Worm (Caenorhabditis elegans) whole organism, mixed stage, embryonic: ENCODE measurements around the gene bbs-8.

ENCODE experiments used
- M03D4.4 ChIP-seq: sonication (generic microtip); optimal IDR thresholded peaks from 2 replicates; lab custom pipeline; 2017; ENCODE audit warnings: mild to moderate bottlenecking, missing genetic modification characterization, missing compliant biosample characterization
- bed-3 ChIP-seq: fragments of 200-800 bp; sonication (Bioruptor generic); optimal IDR thresholded peaks from 3 replicates; lab custom pipeline; 2018; ENCODE audit warnings: mild to moderate bottlenecking, missing genetic modification characterization, moderate library complexity, missing compliant biosample characterization
- blmp-1 ChIP-seq: fragments of 150-350 bp; optimal IDR thresholded peaks from 2 replicates; lab custom pipeline; 2014; ENCODE audit warnings: missing biosample characterization, missing genetic modification characterization
- ceh-39 ChIP-seq: fragments of 150-350 bp; optimal IDR thresholded peaks from 2 replicates; lab custom pipeline; 2014; ENCODE audit warnings: missing biosample characterization, missing genetic modification characterization
- ceh-83 ChIP-seq: fragments of 200-800 bp; sonication (Bioruptor generic); optimal IDR thresholded peaks from 2 replicates; lab custom pipeline; 2018; ENCODE audit warnings: mild to moderate bottlenecking, missing genetic modification characterization, missing compliant biosample characterization
- ces-1 ChIP-seq: fragments of 150-350 bp; optimal IDR thresholded peaks from 2 replicates; lab custom pipeline; 2014; ENCODE audit warnings: missing biosample characterization, missing genetic modification reagents, missing genetic modification characterization
- cnd-1 ChIP-seq: fragments of 200-800 bp; sonication (Bioruptor generic); optimal IDR thresholded peaks from 2 replicates; lab custom pipeline; 2018; ENCODE audit warnings: mild to moderate bottlenecking, missing genetic modification characterization, missing compliant biosample characterization
- drap-1 ChIP-seq: fragments of 200-800 bp; sonication (Bioruptor generic); optimal IDR thresholded peaks from 3 replicates; lab custom pipeline; 2018; ENCODE audit warnings: mild to moderate bottlenecking, missing genetic modification characterization, missing compliant biosample characterization
- elt-1 ChIP-seq: sonication (generic microtip); optimal IDR thresholded peaks from 2 replicates; lab custom pipeline; 2017; ENCODE audit warnings: missing genetic modification characterization, mild to moderate bottlenecking, missing compliant biosample characterization, antibody characterized with exemption, moderate library complexity, borderline replicate concordance; ENCODE audit not compliant: insufficient read depth
- flh-1 ChIP-seq: fragments of 200-800 bp; sonication (Bioruptor generic); optimal IDR thresholded peaks from 2 replicates; lab custom pipeline; 2018; ENCODE audit warnings: mild to moderate bottlenecking, missing genetic modification characterization, moderate library complexity, missing compliant biosample characterization
- ham-2 ChIP-seq: fragments of 200-800 bp; sonication (Bioruptor generic); optimal IDR thresholded peaks from 2 replicates; lab custom pipeline; 2018; ENCODE audit warnings: mild to moderate bottlenecking, missing genetic modification characterization, missing compliant biosample characterization
- hlh-1 ChIP-seq: fragments of 150-350 bp; optimal IDR thresholded peaks from 2 replicates; lab custom pipeline; 2014; ENCODE audit warnings: missing biosample characterization, missing genetic modification reagents, missing genetic modification characterization
- lin-32 ChIP-seq: fragments of 200-800 bp; sonication (Bioruptor generic); optimal IDR thresholded peaks from 2 replicates; lab custom pipeline; 2018; ENCODE audit warnings: mild to moderate bottlenecking, missing genetic modification characterization, missing compliant biosample characterization
- mab-5 ChIP-seq: fragments of 150-350 bp; optimal IDR thresholded peaks from 2 replicates; lab custom pipeline; 2014; ENCODE audit warnings: missing biosample characterization, missing genetic modification characterization
- mep-1 ChIP-seq: fragments of 150-350 bp; optimal IDR thresholded peaks from 2 replicates; lab custom pipeline; 2017; ENCODE audit warnings: missing biosample characterization, missing genetic modification reagents, missing genetic modification characterization, inconsistent platforms
- mls-2 ChIP-seq: sonication (generic microtip); optimal IDR thresholded peaks from 2 replicates; lab custom pipeline; 2016; ENCODE audit warnings: mild to moderate bottlenecking, missing genetic modification characterization, moderate library complexity, missing compliant biosample characterization
- nhr-237 ChIP-seq: fragments of 150-350 bp; optimal IDR thresholded peaks from 2 replicates; lab custom pipeline; 2014; ENCODE audit warnings: missing biosample characterization, missing genetic modification characterization
- nhr-28 ChIP-seq: fragments of 150-350 bp; optimal IDR thresholded peaks from 2 replicates; lab custom pipeline; 2014; ENCODE audit warnings: missing biosample characterization, missing genetic modification characterization
- nhr-76 ChIP-seq: sonication (generic microtip); optimal IDR thresholded peaks from 2 replicates; lab custom pipeline; 2017; ENCODE audit warnings: missing biosample characterization, missing genetic modification characterization
- pha-4 ChIP-seq: fragments of 150-350 bp; optimal IDR thresholded peaks from 2 replicates; lab custom pipeline; 2018; ENCODE audit warnings: missing biosample characterization, missing genetic modification reagents, missing genetic modification characterization
- sem-2 ChIP-seq: fragments of 200-800 bp; sonication (Bioruptor generic); optimal IDR thresholded peaks from 2 replicates; lab custom pipeline; 2018; ENCODE audit warnings: mild to moderate bottlenecking, missing genetic modification characterization, missing compliant biosample characterization
- sptf-1 ChIP-seq: sonication (generic microtip); optimal IDR thresholded peaks from 2 replicates; lab custom pipeline; 2017; ENCODE audit warnings: mild to moderate bottlenecking, missing genetic modification characterization, moderate library complexity, missing compliant biosample characterization
- unc-120 ChIP-seq: sonication (generic microtip); optimal IDR thresholded peaks from 2 replicates; lab custom pipeline; 2017; ENCODE audit warnings: missing genetic modification characterization, missing compliant biosample characterization; ENCODE audit not compliant: poor library complexity, severe bottlenecking
- unc-62 ChIP-seq: fragments of 150-350 bp; optimal IDR thresholded peaks from 2 replicates; lab custom pipeline; 2014; ENCODE audit warnings: missing biosample characterization, missing genetic modification reagents, missing genetic modification characterization
- zip-8 ChIP-seq: fragments of 150-350 bp; optimal IDR thresholded peaks from 2 replicates; lab custom pipeline; 2014; ENCODE audit warnings: missing biosample characterization, missing genetic modification characterization
- ztf-11 ChIP-seq: fragments of 150-350 bp; optimal IDR thresholded peaks from 2 replicates; lab custom pipeline; 2014; ENCODE audit warnings: missing biosample characterization, missing genetic modification characterization

bbs-8 gene

ce11 chrV:6803992-6804391, 39.1 kb upstream of the bbs-8 start, which contains the start of gene dmsr-11:
Gene dmsr-11, minus strand, starts transcription at chrV:6804092.
- TF ChIP-seq bed-3 (GFP tag; lab: Kevin White, UChicago): no peak
- TF ChIP-seq pha-4 (tag; lab: Kevin White, UChicago): no peak
- no peak for TF ChIP-seq ceh-83 (GFP tag; lab: Kevin White, UChicago)
- no peak for TF ChIP-seq sem-2 (GFP tag; lab: Kevin White, UChicago)

ce11 chrV:6801850-6802249, 37.0 kb upstream of the bbs-8 start, which contains the start of gene dmsr-10:
Gene dmsr-10, minus strand, starts transcription at chrV:6801950.
- TF ChIP-seq elt-1: no peak
- TF ChIP-seq drap-1: no peak
- no peak for TF ChIP-seq blmp-1 (tag; lab: Kevin White, UChicago)
- no peak for TF ChIP-seq ceh-83 (GFP tag; lab: Kevin White, UChicago)
- TF ChIP-seq cnd-1 (tag; lab: Kevin White, UChicago): no peak
- no peak for TF ChIP-seq flh-1 (GFP tag; lab: Kevin White, UChicago)
- TF ChIP-seq nhr-76 (tag; lab: Kevin White, UChicago): no peak
- TF ChIP-seq mab-5 (tag; lab: Kevin White, UChicago): no peak
- no peak for TF ChIP-seq ceh-39 (tag; lab: Kevin White, UChicago)
- no peak for TF ChIP-seq sem-2 (GFP tag; lab: Kevin White, UChicago)
- no peak for TF ChIP-seq mls-2 (tag; lab: Kevin White, UChicago)
- TF ChIP-seq zip-8 (tag; lab: Kevin White, UChicago): no peak
- TF ChIP-seq M03D4.4 (tag; lab: Kevin White, UChicago): no peak

DNA sequence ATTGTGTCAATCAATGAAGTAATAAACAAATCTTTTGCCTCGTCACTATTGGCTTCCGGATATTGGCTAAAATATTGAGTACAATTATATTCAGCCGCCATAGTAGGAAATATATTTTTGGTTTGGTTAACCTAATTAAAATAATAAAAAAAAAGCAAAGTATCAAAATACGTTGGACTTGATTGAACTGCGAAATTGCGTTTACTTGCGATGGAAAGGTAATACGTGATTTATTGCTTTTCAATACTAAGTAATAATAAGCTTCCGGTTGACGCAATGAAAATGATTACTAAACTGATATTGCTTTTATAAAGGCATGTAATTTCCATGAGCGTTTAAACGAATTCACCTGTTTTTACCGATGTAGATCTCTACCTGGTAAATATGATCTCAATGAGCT, 34.7 kb upstream of the bbs-8 start, which contains the start of gene dmsr-9:
Gene dmsr-9, minus strand, starts transcription at position 101 of the 400 bp plus-strand sequence.
- TF ChIP-seq lin-32 (no peak), mls-2 (tag; lab: Kevin White, UChicago) (no peak), hlh-1 (tag; lab: Kevin White, UChicago) (no peak), nhr-237 (tag; lab: Kevin White, UChicago) (no peak)

DNA sequence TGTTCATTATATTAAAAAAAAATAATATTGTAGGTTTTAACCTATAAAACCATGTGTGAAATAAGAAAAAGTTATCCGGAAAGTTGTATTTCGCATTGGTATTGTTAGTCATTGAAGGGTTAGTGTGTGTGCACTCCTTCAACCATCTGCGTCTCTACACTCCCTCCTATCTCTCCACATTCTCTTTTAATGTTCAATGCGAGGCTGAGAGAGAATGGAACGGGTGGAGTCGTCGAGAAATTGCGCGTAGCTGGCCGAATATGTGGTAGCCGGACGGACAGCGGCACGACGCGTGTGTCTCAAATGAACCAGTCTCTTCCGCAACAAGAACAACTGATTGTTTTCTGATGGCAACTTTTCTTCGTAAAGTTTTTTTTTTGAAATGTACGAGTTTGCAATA, 32.0 kb upstream of the bbs-8 start:
- peak; percentile 29 for TF ChIP-seq ces-1 (GFP tag; lab: Kevin White, UChicago)
- TF ChIP-seq cnd-1 (tag; lab: Kevin White, UChicago): no peak
- no peak for TF ChIP-seq blmp-1 (tag; lab: Kevin White, UChicago)
- peak; percentile 46 for TF ChIP-seq ham-2
- TF ChIP-seq unc-120 (tag; lab: Kevin White, UChicago): peak; percentile 79
- TF ChIP-seq hlh-1 (tag; lab: Kevin White, UChicago): peak; percentile 58
- peak; percentile 33 for TF ChIP-seq mls-2 (tag; lab: Kevin White, UChicago)
- TF ChIP-seq sptf-1: no peak

ce11 chrV:6796264-6796663, 31.4 kb upstream of the bbs-8 start:
- no peak for TF ChIP-seq ceh-83 (GFP tag; lab: Kevin White, UChicago)
- no peak for TF ChIP-seq unc-62 (GFP tag; lab: Kevin White, UChicago)

DNA sequence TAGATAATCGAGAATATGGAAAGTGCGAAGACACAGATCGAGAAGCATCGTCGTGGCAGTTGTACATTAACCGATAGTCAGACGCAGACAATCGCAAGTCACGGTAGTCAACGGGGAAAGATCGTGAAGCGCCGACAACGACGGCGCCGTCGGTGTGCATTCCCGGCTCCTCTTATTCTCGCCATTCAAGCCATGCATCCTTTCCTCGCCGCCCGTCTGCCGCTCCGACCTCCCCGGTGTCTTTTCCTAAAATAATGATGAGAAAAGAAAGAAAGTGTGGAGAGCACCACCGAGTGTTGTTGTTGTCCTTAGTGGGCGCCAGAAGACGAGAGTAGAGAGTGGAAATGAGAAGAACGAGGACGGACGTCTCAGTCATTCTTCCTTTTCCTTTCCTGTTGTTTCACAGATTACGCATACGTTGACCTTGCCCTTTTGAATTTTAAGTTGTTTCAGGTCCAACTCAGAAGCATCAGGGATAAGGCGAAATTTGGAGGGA, 28.9 kb upstream of the bbs-8 start, which contains the start of gene ZC404.1:
Gene ZC404.1, plus strand, starts transcription at position 446 of the 496 bp plus-strand sequence.
- TF ChIP-seq nhr-237 (tag; lab: Kevin White, UChicago) (no peak), hlh-1 (tag; lab: Kevin White, UChicago) (no peak), lin-32 (no peak), ztf-11 (tag; lab: Kevin White, UChicago) (no peak), ceh-83 (GFP tag; lab: Kevin White, UChicago) (no peak), ceh-39 (tag; lab: Kevin White, UChicago) (no peak), nhr-28 (no peak), mab-5 (tag; lab: Kevin White, UChicago) (no peak), cnd-1 (tag; lab: Kevin White, UChicago) (no peak), mep-1 (no peak), unc-120 (tag; lab: Kevin White, UChicago) (no peak), ces-1 (GFP tag; lab: Kevin White, UChicago) (no peak)
- TF ChIP-seq, all 35 proteins: peak for 0
